Fruit fly (Drosophila melanogaster): ENCODE results near the gene Pkd2.

- TF ChIP-seq Eip93F (GFP tag; optimal IDR thresholded peaks at IDR 0.05) (no peak), CG6276 (GFP tag; optimal IDR thresholded peaks at IDR 0.05) (no peak), CG3919 (GFP tag; optimal IDR thresholded peaks at IDR 0.05) (no peak), CG6854 (GFP tag; optimal IDR thresholded peaks at IDR 0.05) (no peak), Hr4 (GFP tag; optimal IDR thresholded peaks at IDR 0.05) (no peak), OdsH (GFP tag; optimal IDR thresholded peaks at IDR 0.05) (no peak), CG15336 (GFP tag; IDR thresholded peaks at IDR 0.05) (no peak), CG1621 (tag; optimal IDR thresholded peaks at IDR 0.05) (no peak)
Observed at dm6 chr2L:12356141-12356540, 41.9 kb upstream of the Pkd2 start, which contains the start of gene CG17010.
